Fruit fly (Drosophila melanogaster) whole organism, wandering third instar larva: ENCODE results near the gene Atg18b.

Experiments used
- Dfd ChIP-seq: fragments of >200 bp; optimal IDR thresholded peaks from 2 replicates; lab custom pipeline; 2017; ENCODE audit warnings: missing biosample characterization, missing genetic modification characterization
- Hr78 ChIP-seq: fragments of >200 bp; optimal IDR thresholded peaks from 2 replicates; lab custom pipeline; 2017; ENCODE audit warnings: missing biosample characterization, missing genetic modification characterization
- Hr83 ChIP-seq: fragments of 200-300 bp; sonication (Bioruptor generic); optimal IDR thresholded peaks from 2 replicates; lab custom pipeline; 2016; ENCODE audit warnings: missing biosample characterization, mild to moderate bottlenecking, missing genetic modification characterization, moderate library complexity; ENCODE audit not compliant: poor library complexity, severe bottlenecking
- Mio ChIP-seq: sonication (Bioruptor generic); optimal IDR thresholded peaks from 2 replicates; lab custom pipeline; 2016; ENCODE audit warnings: missing biosample characterization, missing genetic modification characterization
- Myc ChIP-seq: fragments of >200 bp; optimal IDR thresholded peaks from 2 replicates; lab custom pipeline; 2017
- OdsH ChIP-seq: fragments of 200-800 bp; sonication (Bioruptor generic); optimal IDR thresholded peaks from 2 replicates; lab custom pipeline; 2016; ENCODE audit warnings: missing biosample characterization, mild to moderate bottlenecking, missing genetic modification characterization
- dsf ChIP-seq: sonication (Bioruptor generic); optimal IDR thresholded peaks from 2 replicates; lab custom pipeline; 2016; ENCODE audit warnings: missing biosample characterization, missing genetic modification characterization, borderline replicate concordance
- ey ChIP-seq: fragments of 200-800 bp; sonication (Bioruptor generic); optimal IDR thresholded peaks from 2 replicates; lab custom pipeline; 2016; ENCODE audit warnings: missing biosample characterization, missing genetic modification characterization
- h ChIP-seq: fragments of 200-800 bp; sonication (Bioruptor generic); optimal IDR thresholded peaks from 3 replicates; lab custom pipeline; 2016; ENCODE audit warnings: missing biosample characterization, mild to moderate bottlenecking, missing genetic modification characterization
- lola ChIP-seq: fragments of >200 bp; optimal IDR thresholded peaks from 2 replicates; lab custom pipeline; 2017; ENCODE audit warnings: missing biosample characterization, missing genetic modification characterization
- psq ChIP-seq: fragments of 200-800 bp; sonication (Bioruptor generic); optimal IDR thresholded peaks from 3 replicates; lab custom pipeline; 2017; ENCODE audit warnings: missing biosample characterization, mild to moderate bottlenecking, missing genetic modification characterization, moderate library complexity
- usp ChIP-seq: fragments of >200 bp; optimal IDR thresholded peaks from 2 replicates; lab custom pipeline; 2017; ENCODE audit warnings: missing biosample characterization, missing genetic modification characterization
- woc ChIP-seq: sonication (Bioruptor generic); optimal IDR thresholded peaks from 2 replicates; lab custom pipeline; 2016; ENCODE audit warnings: missing biosample characterization, mild to moderate bottlenecking, missing genetic modification characterization

DNA sequence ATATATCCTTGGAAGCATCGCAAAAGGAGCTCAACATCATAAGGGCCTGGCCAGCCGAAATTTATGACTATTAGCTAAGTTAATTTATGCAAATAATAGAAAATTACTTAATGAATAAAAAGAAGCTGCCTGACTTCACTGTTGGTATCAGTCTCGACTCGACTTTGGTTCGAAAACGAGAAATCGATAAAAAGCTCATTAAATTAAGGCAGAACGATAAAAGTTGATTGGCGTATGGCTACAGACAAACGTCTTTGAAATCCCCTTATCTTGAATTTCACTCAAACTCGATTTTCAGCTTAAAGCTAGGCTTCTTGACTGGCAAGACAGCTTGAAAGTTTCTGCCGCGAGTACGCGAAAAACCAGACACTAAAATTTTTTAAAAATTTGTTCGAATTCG lies 22.0 kb upstream of the Atg18b start:
- TF ChIP-seq h (GFP tag; lab: Kevin White, UChicago) (no peak), Mio (GFP tag; lab: Kevin White, UChicago) (no peak), dsf (GFP tag; lab: Kevin White, UChicago) (no peak), ey (GFP tag; lab: Kevin White, UChicago) (no peak), Myc (lab: Kevin White, UChicago) (no peak), woc (GFP tag; lab: Kevin White, UChicago) (no peak), Hr78 (GFP tag; lab: Kevin White, UChicago) (no peak), Hr83 (no peak), psq (GFP tag; lab: Kevin White, UChicago) (no peak), Dfd (GFP tag; lab: Kevin White, UChicago) (no peak), OdsH (GFP tag; lab: Kevin White, UChicago) (no peak), lola (GFP tag; lab: Kevin White, UChicago) (no peak), usp (no peak)
